Fruit fly (Drosophila melanogaster) whole organism, adult: ENCODE measurements around the gene Srrm1.
A peak's percentile ranks its signal among the peaks of the same experiment; 100 is the strongest.

ENCODE experiments used
- CG11617 ChIP-seq: fragments of 200-800 bp; sonication (Bioruptor generic); optimal IDR thresholded peaks from 2 replicates; lab custom pipeline; 2017; ENCODE audit warnings: mild to moderate bottlenecking, missing biosample characterization, missing genetic modification reagents, missing genetic modification characterization
- CG12768 ChIP-seq: fragments of 200-800 bp; sonication (Bioruptor generic); optimal IDR thresholded peaks from 2 replicates; lab custom pipeline; 2017; ENCODE audit warnings: missing biosample characterization, missing genetic modification characterization, mild to moderate bottlenecking, moderate library complexity, missing genetic modification reagents
- CG14711 ChIP-seq: fragments of 200-800 bp; sonication (Bioruptor generic); optimal IDR thresholded peaks from 2 replicates; lab custom pipeline; 2018; ENCODE audit warnings: missing biosample characterization, mild to moderate bottlenecking, missing genetic modification characterization, moderate library complexity
- CG1620 ChIP-seq: fragments of 200-800 bp; sonication (Bioruptor generic); optimal IDR thresholded peaks from 2 replicates; lab custom pipeline; 2016; ENCODE audit warnings: missing biosample characterization, missing genetic modification characterization
- CG33017 ChIP-seq: fragments of 200-800 bp; sonication (Bioruptor generic); optimal IDR thresholded peaks from 2 replicates; lab custom pipeline; 2018; ENCODE audit warnings: missing biosample characterization, mild to moderate bottlenecking, missing genetic modification characterization, moderate library complexity
- CG5204 ChIP-seq: fragments of 200-800 bp; sonication (Bioruptor generic); optimal IDR thresholded peaks from 2 replicates; lab custom pipeline; 2016; ENCODE audit warnings: missing biosample characterization, missing genetic modification characterization
- CG7045 ChIP-seq: fragments of 200-800 bp; sonication (Bioruptor generic); optimal IDR thresholded peaks from 2 replicates; lab custom pipeline; 2017; ENCODE audit warnings: missing biosample characterization, mild to moderate bottlenecking, missing genetic modification characterization
- CG7101 ChIP-seq: fragments of 200-800 bp; sonication (Bioruptor generic); optimal IDR thresholded peaks from 2 replicates; lab custom pipeline; 2018; ENCODE audit warnings: missing biosample characterization, mild to moderate bottlenecking, missing genetic modification characterization, moderate library complexity
- Clk ChIP-seq: fragments of 200-800 bp; sonication (Bioruptor generic); optimal IDR thresholded peaks from 2 replicates; lab custom pipeline; 2017; ENCODE audit warnings: missing biosample characterization, missing genetic modification characterization
- Crg-1 ChIP-seq: fragments of 200-800 bp; sonication (Bioruptor generic); optimal IDR thresholded peaks from 2 replicates; lab custom pipeline; 2016; ENCODE audit warnings: missing biosample characterization, missing genetic modification characterization
- Hr96 ChIP-seq: fragments of 200-800 bp; sonication (Bioruptor generic); optimal IDR thresholded peaks from 2 replicates; lab custom pipeline; 2016; ENCODE audit warnings: missing biosample characterization, missing genetic modification characterization
- Mnt ChIP-seq: fragments of 200-800 bp; sonication (Bioruptor generic); optimal IDR thresholded peaks from 2 replicates; lab custom pipeline; 2016; ENCODE audit warnings: missing biosample characterization, mild to moderate bottlenecking, missing genetic modification characterization
- bab1 ChIP-seq: fragments of 200-800 bp; sonication (Bioruptor generic); optimal IDR thresholded peaks from 3 replicates; lab custom pipeline; 2019; ENCODE audit warnings: missing biosample characterization, mild to moderate bottlenecking, missing genetic modification characterization, moderate library complexity
- cic ChIP-seq: fragments of 200-800 bp; sonication (Bioruptor generic); optimal IDR thresholded peaks from 2 replicates; lab custom pipeline; 2017; ENCODE audit warnings: missing biosample characterization, mild to moderate bottlenecking, missing genetic modification characterization, moderate library complexity
- cnc ChIP-seq, 2 experiments: fragments of >200 bp; optimal IDR thresholded peaks; 2 replicates each; lab custom pipeline; 2017
- kay ChIP-seq: fragments of 200-800 bp; sonication (Bioruptor generic); peaks from one replicate; lab custom pipeline; 2016; ENCODE audit warnings: missing biosample characterization, missing genetic modification characterization, borderline replicate concordance
- ovo ChIP-seq: fragments of 200-800 bp; sonication (Bioruptor generic); optimal IDR thresholded peaks from 2 replicates; lab custom pipeline; 2016; ENCODE audit warnings: missing biosample characterization, missing genetic modification characterization
- pad ChIP-seq: fragments of 200-800 bp; sonication (Bioruptor generic); optimal IDR thresholded peaks from 3 replicates; lab custom pipeline; 2017; ENCODE audit warnings: missing biosample characterization, missing genetic modification characterization, mild to moderate bottlenecking, moderate library complexity, missing genetic modification reagents
- tj ChIP-seq: fragments of 200-800 bp; sonication (Bioruptor generic); optimal IDR thresholded peaks from 3 replicates; lab custom pipeline; 2017; ENCODE audit warnings: missing biosample characterization, mild to moderate bottlenecking, missing genetic modification characterization, moderate library complexity
- toe ChIP-seq: fragments of 200-800 bp; sonication (Bioruptor generic); optimal IDR thresholded peaks from 2 replicates; lab custom pipeline; 2016; ENCODE audit warnings: missing biosample characterization, missing genetic modification characterization

The Srrm1 gene

dm6 chr3L:13030055-13030634 is 6.5 kb upstream of the Srrm1 start:
- TF ChIP-seq bab1 (peak; percentile 36), Hr96 (GFP tag; lab: Kevin White, UChicago) (no peak), CG11617 (no peak), tj (GFP tag; lab: Kevin White, UChicago) (peak; percentile 90)

dm6 chr3L:13031326-13031725 is 5.3 kb upstream of the Srrm1 start:
- TF ChIP-seq cnc (optimal IDR thresholded peaks at IDR 0.05; lab: Kevin White, UChicago) (no peak), CG5204 (no peak), CG12768 (GFP tag; lab: Kevin White, UChicago) (no peak)

dm6 chr3L:13032085-13032914 is 4.3 kb upstream of the Srrm1 start:
- peak; percentile 66 for TF ChIP-seq ovo (GFP tag; lab: Kevin White, UChicago)
- no peak for TF ChIP-seq CG7101 (tag; lab: Kevin White, UChicago)

- no peak for TF ChIP-seq CG11617
- no peak for TF ChIP-seq CG33017
- TF ChIP-seq pad: no peak
These were observed 3.7 kb upstream of the Srrm1 start for dm6 chr3L:13032915-13033282.

- TF ChIP-seq bab1 (peak; percentile 25), CG33017 (no peak)
These were observed 3.3 kb upstream of the Srrm1 start for dm6 chr3L:13033361-13033760.

dm6 chr3L:13040849-13041248 is 4.2 kb downstream of the Srrm1 start:
- no peak for TF ChIP-seq CG33017
- TF ChIP-seq bab1: peak; percentile 3

- peak; percentile 95 for TF ChIP-seq CG1620 (GFP tag; lab: Kevin White, UChicago)
- TF ChIP-seq CG5204: no peak
- TF ChIP-seq tj (GFP tag; lab: Kevin White, UChicago): peak; percentile 71
- TF ChIP-seq cnc (optimal IDR thresholded peaks at IDR 0.05; lab: Kevin White, UChicago): no peak
- TF ChIP-seq CG11617: peak; percentile 91
- TF ChIP-seq kay (GFP tag; lab: Kevin White, UChicago): no peak
- peak; percentile 89 for TF ChIP-seq CG7045 (GFP tag; lab: Kevin White, UChicago)
- peak; percentile 75 for TF ChIP-seq CG14711
- peak; percentile 93 for TF ChIP-seq bab1
- peak; percentile 93 for TF ChIP-seq Crg-1 (GFP tag; lab: Kevin White, UChicago)
- TF ChIP-seq toe (GFP tag; lab: Kevin White, UChicago): peak; percentile 81
- peak; percentile 92 for TF ChIP-seq CG12768 (GFP tag; lab: Kevin White, UChicago)
- TF ChIP-seq CG7101 (tag; lab: Kevin White, UChicago): peak; percentile 91
- peak; percentile 84 for TF ChIP-seq CG33017
- peak; percentile 88 for TF ChIP-seq Hr96 (GFP tag; lab: Kevin White, UChicago)
- TF ChIP-seq Clk (GFP tag; lab: Kevin White, UChicago): peak; percentile 76
- peak; percentile 88 for TF ChIP-seq ovo (GFP tag; lab: Kevin White, UChicago)
- peak; percentile 79 for TF ChIP-seq pad
- TF ChIP-seq cic (GFP tag; lab: Kevin White, UChicago): peak; percentile 61
- peak; percentile 98 for TF ChIP-seq Mnt (GFP tag; lab: Kevin White, UChicago)
These were observed 4.9 kb downstream of the Srrm1 start, which contains the start of gene RpS4 for dm6 chr3L:13041292-13042067. TSS of gene RpS4 (plus strand) at chr3L:13041756.

dm6 chr3L:13044335-13044814 is 7.8 kb downstream of the Srrm1 start, which contains the start of gene Syx13:
TSS of gene Syx13 (plus strand) at chr3L:13044434.
- TF ChIP-seq CG1620 (GFP tag; lab: Kevin White, UChicago) (peak; percentile 4), Hr96 (GFP tag; lab: Kevin White, UChicago) (no peak), Mnt (GFP tag; lab: Kevin White, UChicago) (peak; percentile 73), ovo (GFP tag; lab: Kevin White, UChicago) (no peak), CG12768 (GFP tag; lab: Kevin White, UChicago) (peak; percentile 3), tj (GFP tag; lab: Kevin White, UChicago) (peak; percentile 6), cic (GFP tag; lab: Kevin White, UChicago) (peak; percentile 61), bab1 (peak; percentile 51), toe (GFP tag; lab: Kevin White, UChicago) (no peak), CG7045 (GFP tag; lab: Kevin White, UChicago) (no peak), CG14711 (peak; percentile 22), CG11617 (peak; percentile 62), pad (peak; percentile 49)
